Fruit fly (Drosophila melanogaster) ovary, adult (tissue): ENCODE results near the gene Trissin.

ENCODE experiments used
- CG17801 ChIP-seq: fragments of 200-800 bp; optimal IDR thresholded peaks from 2 replicates; lab custom pipeline; 2019; ENCODE audit warnings: missing biosample characterization, mild to moderate bottlenecking, missing genetic modification characterization, moderate library complexity; ENCODE audit not compliant: partially characterized antibody

Gene Trissin

DNA sequence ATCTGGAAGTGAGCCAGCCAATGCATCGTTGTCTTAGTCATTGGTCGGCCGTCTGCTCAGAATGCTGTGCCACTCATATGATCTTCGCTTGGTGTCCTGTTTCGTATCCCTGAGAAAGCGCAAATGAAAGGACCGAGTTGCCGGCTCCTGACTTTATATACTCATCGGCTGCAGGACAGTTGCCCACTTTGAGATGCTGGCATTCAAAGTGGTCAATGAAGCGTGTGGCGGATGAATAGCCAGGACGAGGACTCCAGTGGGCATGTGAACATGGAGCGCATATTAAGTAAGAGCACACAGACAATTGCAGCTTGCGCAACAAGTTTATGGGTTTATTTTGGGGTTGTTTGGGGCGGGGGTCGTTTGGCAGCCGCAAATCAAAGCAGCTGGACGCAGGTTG, at the start of gene Trissin:
Trissin (minus strand) TSS at position 101 of the 400 bp plus-strand sequence.
- TF ChIP-seq CG17801 (GFP tag; lab: Kevin White, UChicago), result no peak

DNA sequence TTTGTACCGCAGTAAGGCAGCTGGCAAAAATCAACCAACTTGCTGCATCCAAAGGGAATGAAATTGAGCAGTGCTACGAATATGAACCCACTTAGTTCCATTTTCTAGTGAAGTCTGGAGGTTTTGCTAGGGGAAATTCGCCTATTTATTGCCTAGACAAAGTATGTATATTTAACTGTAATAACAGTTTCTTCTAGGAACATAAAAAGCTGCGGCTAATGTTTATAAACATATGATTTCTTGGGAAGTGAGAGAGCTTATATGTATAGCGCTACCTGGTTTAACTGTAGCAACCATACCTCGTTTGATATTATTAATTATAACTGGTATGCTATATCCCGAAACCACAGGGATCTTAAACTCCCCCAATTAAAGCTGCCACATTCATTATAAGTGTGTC, 46.2 kb upstream of the Trissin start, which contains the start of gene CG31296:
CG31296 (minus strand) TSS at position 101 of the 400 bp plus-strand sequence.
- no peak for TF ChIP-seq CG17801 (GFP tag; lab: Kevin White, UChicago)

DNA sequence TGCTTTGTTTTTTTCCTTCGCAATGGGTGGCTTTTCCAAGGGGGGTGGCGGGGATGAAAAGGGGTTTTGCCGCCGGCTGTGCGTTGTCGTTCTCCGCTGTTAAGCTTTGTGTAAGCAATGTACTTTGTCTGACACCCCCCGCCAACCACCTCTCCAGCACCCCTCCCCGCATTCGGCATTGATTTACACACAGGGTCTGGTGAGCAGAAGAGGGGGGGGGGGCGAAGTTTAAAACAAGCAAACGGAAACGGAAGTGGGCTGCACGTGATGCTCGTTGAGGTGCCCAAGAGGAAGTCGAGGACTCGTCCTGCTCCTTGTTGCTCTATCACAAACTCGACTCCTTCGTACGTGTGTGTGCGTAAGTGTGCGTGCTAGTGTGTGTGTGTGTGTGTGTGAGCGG, 31.9 kb upstream of the Trissin start:
- no peak for TF ChIP-seq CG17801 (GFP tag; lab: Kevin White, UChicago)

- TF ChIP-seq CG17801 (GFP tag; lab: Kevin White, UChicago), result no peak
Observed at dm6 chr3R:15513208-15513607, 28.0 kb upstream of the Trissin start.

dm6 chr3R:15512249-15512648, 27.1 kb upstream of the Trissin start:
- TF ChIP-seq CG17801 (GFP tag; lab: Kevin White, UChicago), result no peak

DNA sequence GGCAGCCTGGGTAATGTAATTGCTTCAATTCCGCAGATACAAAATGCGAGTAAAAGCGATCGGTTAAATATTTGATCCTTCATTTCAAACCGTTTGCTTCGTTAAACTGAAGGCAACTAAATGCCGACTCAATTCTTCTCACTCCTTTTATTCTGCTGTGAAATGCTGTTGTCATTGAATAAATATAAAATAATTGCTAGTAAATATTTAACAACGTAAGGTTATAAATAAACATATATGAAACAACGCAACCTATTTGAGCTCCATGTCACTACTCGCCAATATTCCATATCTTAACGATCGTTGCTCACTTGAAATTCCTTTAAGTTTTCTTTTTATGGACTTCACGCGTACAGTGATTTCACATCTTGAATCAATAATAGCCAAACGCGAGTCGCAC, 24.6 kb upstream of the Trissin start, which contains the start of gene CG44013:
CG44013 (minus strand) TSS at position 101 of the 400 bp plus-strand sequence.
- no peak for TF ChIP-seq CG17801 (GFP tag; lab: Kevin White, UChicago)

DNA sequence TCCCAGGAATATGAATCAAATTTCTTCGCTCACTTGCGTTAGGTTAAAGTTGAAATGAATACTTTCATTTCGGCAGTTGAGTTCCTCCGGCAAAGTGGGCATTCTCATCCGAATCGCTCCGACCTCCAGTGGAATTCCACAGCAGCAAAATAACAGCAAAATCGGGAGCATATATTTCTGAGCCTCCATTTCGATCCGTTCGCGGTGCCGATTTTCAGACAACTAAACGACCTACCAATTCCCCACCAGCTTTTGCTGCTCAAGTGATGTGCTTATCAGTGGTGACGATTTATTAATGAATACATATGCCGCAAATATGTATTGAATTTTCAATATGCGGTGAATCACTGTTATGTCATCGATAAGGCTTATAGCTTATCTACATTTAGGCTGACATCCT, 23.4 kb upstream of the Trissin start, which contains the start of gene CG44014:
CG44014 (minus strand) TSS at position 256 of the 400 bp plus-strand sequence.
- TF ChIP-seq CG17801 (GFP tag; lab: Kevin White, UChicago), result no peak

dm6 chr3R:15507760-15508159, 22.6 kb upstream of the Trissin start:
- TF ChIP-seq CG17801 (GFP tag; lab: Kevin White, UChicago), result no peak

DNA sequence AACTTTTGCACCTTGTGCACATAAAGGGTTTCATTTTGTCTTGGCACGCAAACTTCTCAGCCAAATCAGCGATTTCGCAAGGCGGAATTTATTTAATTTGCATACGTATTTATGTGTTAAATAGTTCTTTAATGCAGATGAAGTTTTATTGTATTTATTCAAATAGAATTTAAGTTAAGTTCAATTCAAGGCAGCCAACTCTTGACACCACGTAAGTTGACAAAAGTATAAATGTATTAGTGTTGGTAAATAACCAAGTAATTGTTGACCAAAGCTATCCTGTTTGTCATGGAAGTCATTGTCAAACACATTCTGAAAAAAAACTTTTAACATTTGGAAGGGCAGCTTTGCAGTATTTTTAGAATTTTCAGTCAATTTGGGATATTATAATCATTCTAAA, 9.1 kb upstream of the Trissin start, which contains the start of gene maca:
maca (plus strand) TSS at position 301 of the 400 bp plus-strand sequence.
- no peak for TF ChIP-seq CG17801 (GFP tag; lab: Kevin White, UChicago)

DNA sequence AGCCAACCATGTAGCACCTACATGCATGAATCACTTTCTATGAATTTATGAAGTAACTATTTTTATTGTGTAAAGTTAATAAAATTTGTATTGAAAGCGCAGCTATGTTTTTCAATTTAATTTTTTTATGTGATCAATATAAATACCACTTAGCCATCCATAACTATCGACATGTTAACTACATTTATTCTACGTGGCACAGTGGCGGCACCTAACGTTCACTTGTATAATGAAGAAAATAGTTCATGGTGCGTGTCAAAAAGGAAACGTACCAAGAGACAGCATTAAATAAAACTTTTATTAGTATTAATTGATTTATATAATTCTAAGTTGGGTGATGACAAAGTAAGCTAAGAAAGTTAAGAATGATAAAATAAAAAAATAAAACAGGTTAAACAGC, 8.0 kb upstream of the Trissin start:
- no peak for TF ChIP-seq CG17801 (GFP tag; lab: Kevin White, UChicago)

dm6 chr3R:15485866-15486265, 670 bp upstream of the Trissin start, which contains the start of gene obe:
Gene obe (plus strand): TSS chr3R:15486050.
- no peak for TF ChIP-seq CG17801 (GFP tag; lab: Kevin White, UChicago)

dm6 chr3R:15482858-15483257, 2.3 kb downstream of the Trissin start, which contains the start of gene Rh6:
Gene Rh6 (plus strand): TSS chr3R:15483158.
- no peak for TF ChIP-seq CG17801 (GFP tag; lab: Kevin White, UChicago)

dm6 chr3R:15481606-15482005, 3.6 kb downstream of the Trissin start, which contains the start of gene B9d1:
Gene B9d1 (plus strand): TSS chr3R:15481906.
- no peak for TF ChIP-seq CG17801 (GFP tag; lab: Kevin White, UChicago)

dm6 chr3R:15480068-15480467, 5.1 kb downstream of the Trissin start:
- no peak for TF ChIP-seq CG17801 (GFP tag; lab: Kevin White, UChicago)

- no peak for TF ChIP-seq CG17801 (GFP tag; lab: Kevin White, UChicago)
Observed at dm6 chr3R:15475973-15476692, 9.1 kb downstream of the Trissin start, which contains the start of gene AdamTS-A. Gene AdamTS-A (minus strand): TSS chr3R:15476193.

DNA sequence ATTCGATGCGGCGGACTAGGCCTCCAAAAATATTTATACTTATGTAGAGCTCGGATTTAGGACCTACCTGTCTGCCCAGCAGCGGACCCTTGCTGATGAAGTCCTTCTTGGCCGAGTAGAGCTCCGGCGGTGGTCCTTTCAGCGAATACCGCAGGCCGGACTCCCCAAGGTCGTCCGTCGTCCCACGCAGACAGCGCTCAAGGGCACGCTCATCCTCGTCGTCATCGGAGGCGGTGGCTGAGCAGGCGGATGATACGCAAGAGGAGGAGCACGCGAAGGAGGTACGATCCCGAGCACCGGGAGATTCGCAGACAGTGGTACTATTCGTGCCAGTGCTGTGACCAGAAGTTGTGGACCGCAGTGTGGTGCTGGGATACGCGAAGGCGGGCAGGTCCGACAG, 10.4 kb downstream of the Trissin start:
- TF ChIP-seq CG17801 (GFP tag; lab: Kevin White, UChicago), result no peak
